Fruit fly (Drosophila melanogaster) whole organism, embryonic: ENCODE data around the gene CG10418.

Experiments used
- Abd-B ChIP-seq: fragments of 200-800 bp; sonication (Bioruptor generic); optimal IDR thresholded peaks from 2 replicates; lab custom pipeline; 2018; ENCODE audit warnings: missing biosample characterization, mild to moderate bottlenecking, missing genetic modification characterization, moderate library complexity
- Adf1 ChIP-seq: fragments of 200-800 bp; sonication (Bioruptor generic); IDR thresholded peaks from 2 replicates; pipeline ENCODE4 v1.3.6; 2022; ENCODE audit warnings: missing biosample characterization, missing genetic modification characterization
- Bgb ChIP-seq: fragments of 200-800 bp; sonication (Bioruptor generic); IDR thresholded peaks from 2 replicates; pipeline ENCODE4 v1.3.6; 2022; ENCODE audit warnings: missing biosample characterization, missing genetic modification characterization; ENCODE audit not compliant: partially characterized antibody
- CG11093 ChIP-seq: fragments of 200-800 bp; sonication (Bioruptor generic); IDR thresholded peaks from 3 replicates; pipeline ENCODE4 v1.3.6; 2022; ENCODE audit warnings: missing biosample characterization, missing genetic modification characterization
- CG11456 ChIP-seq: fragments of 200-800 bp; sonication (Bioruptor generic); IDR thresholded peaks from 3 replicates; pipeline ENCODE4 v1.3.6; 2022; ENCODE audit warnings: missing biosample characterization, missing genetic modification characterization
- CG11696 ChIP-seq: fragments of 200-800 bp; sonication (Bioruptor generic); IDR thresholded peaks from 2 replicates; pipeline ENCODE4 v1.3.6; 2022; ENCODE audit warnings: missing biosample characterization, missing genetic modification characterization
- CG11723 ChIP-seq: fragments of 200-800 bp; sonication (Bioruptor generic); optimal IDR thresholded peaks from 2 replicates; lab custom pipeline; 2017; ENCODE audit warnings: missing biosample characterization, mild to moderate bottlenecking, missing genetic modification characterization
- CG12155 ChIP-seq: fragments of 200-800 bp; sonication (Bioruptor generic); optimal IDR thresholded peaks from 3 replicates; lab custom pipeline; 2016; ENCODE audit warnings: missing biosample characterization, missing genetic modification characterization
- CG12299 ChIP-seq: fragments of 200-800 bp; sonication (Bioruptor generic); optimal IDR thresholded peaks from 2 replicates; lab custom pipeline; 2018; ENCODE audit warnings: missing biosample characterization, mild to moderate bottlenecking, missing genetic modification characterization
- CG13296 ChIP-seq: fragments of 200-800 bp; sonication (Bioruptor generic); optimal IDR thresholded peaks from 3 replicates; lab custom pipeline; 2018; ENCODE audit warnings: missing biosample characterization, mild to moderate bottlenecking, missing genetic modification characterization
- CG13624 ChIP-seq: fragments of 200-800 bp; sonication (Bioruptor generic); optimal IDR thresholded peaks from 2 replicates; lab custom pipeline; 2016; ENCODE audit warnings: missing biosample characterization, missing genetic modification characterization
- CG14441 ChIP-seq: fragments of 200-800 bp; sonication (Bioruptor generic); IDR thresholded peaks from 2 replicates; pipeline ENCODE4 v1.3.6; 2022; ENCODE audit warnings: missing biosample characterization, missing genetic modification characterization
- CG15601 ChIP-seq: fragments of 200-800 bp; sonication (Bioruptor generic); optimal IDR thresholded peaks from 3 replicates; lab custom pipeline; 2019; ENCODE audit warnings: missing biosample characterization, mild to moderate bottlenecking, missing genetic modification characterization, moderate library complexity
- CG17359 ChIP-seq: fragments of 200-800 bp; sonication (Bioruptor generic); optimal IDR thresholded peaks from 3 replicates; lab custom pipeline; 2018; ENCODE audit warnings: missing biosample characterization, mild to moderate bottlenecking, missing genetic modification characterization, moderate library complexity
- CG18011 ChIP-seq: fragments of 200-800 bp; sonication (Bioruptor generic); optimal IDR thresholded peaks from 2 replicates; lab custom pipeline; 2017; ENCODE audit warnings: missing biosample characterization, missing genetic modification characterization, mild to moderate bottlenecking, moderate library complexity, missing genotype
- CG18262 ChIP-seq: fragments of 200-800 bp; optimal IDR thresholded peaks from 3 replicates; lab custom pipeline; 2019; ENCODE audit warnings: missing biosample characterization, mild to moderate bottlenecking, missing genetic modification characterization, moderate library complexity
- CG2202 ChIP-seq: fragments of 200-800 bp; sonication (Bioruptor generic); optimal IDR thresholded peaks from 2 replicates; lab custom pipeline; 2018; ENCODE audit warnings: missing biosample characterization, mild to moderate bottlenecking, missing genetic modification characterization
- CG2875 ChIP-seq: fragments of 200-800 bp; sonication (Bioruptor generic); optimal IDR thresholded peaks from 2 replicates; lab custom pipeline; 2017; ENCODE audit warnings: missing biosample characterization, mild to moderate bottlenecking, missing genetic modification characterization, missing genetic modification reagents
- CG30020 ChIP-seq: fragments of 200-800 bp; optimal IDR thresholded peaks from 2 replicates; lab custom pipeline; 2019; ENCODE audit warnings: missing biosample characterization, mild to moderate bottlenecking, missing genetic modification characterization, moderate library complexity
- CG3407 ChIP-seq: fragments of 200-800 bp; sonication (Bioruptor generic); optimal IDR thresholded peaks from 2 replicates; lab custom pipeline; 2018; ENCODE audit warnings: missing biosample characterization, mild to moderate bottlenecking, missing genetic modification characterization
- CG4617 ChIP-seq: fragments of 200-800 bp; sonication (Bioruptor generic); optimal IDR thresholded peaks from 3 replicates; lab custom pipeline; 2016; ENCODE audit warnings: missing biosample characterization, missing genetic modification characterization, borderline replicate concordance
- Deaf1 ChIP-seq: fragments of 200-800 bp; optimal IDR thresholded peaks from 3 replicates; lab custom pipeline; 2019; ENCODE audit warnings: missing biosample characterization, mild to moderate bottlenecking, missing genetic modification characterization, moderate library complexity
- Dp ChIP-seq: fragments of 200-800 bp; sonication (Bioruptor generic); optimal IDR thresholded peaks from 2 replicates; lab custom pipeline; 2018; ENCODE audit warnings: missing biosample characterization, mild to moderate bottlenecking, missing genetic modification characterization, moderate library complexity
- E2f1 ChIP-seq: fragments of 200-800 bp; sonication (Bioruptor generic); IDR thresholded peaks from 2 replicates; pipeline ENCODE4 v1.3.6; 2022; ENCODE audit warnings: missing biosample characterization, missing genetic modification characterization
- NfI ChIP-seq: fragments of 200-800 bp; sonication (Bioruptor generic); optimal IDR thresholded peaks from 3 replicates; lab custom pipeline; 2018; ENCODE audit warnings: missing biosample characterization, mild to moderate bottlenecking, missing genetic modification characterization, moderate library complexity
- Rfx ChIP-seq: fragments of 200-800 bp; sonication (Bioruptor generic); IDR thresholded peaks from 2 replicates; pipeline ENCODE4 v1.3.6; 2022; ENCODE audit warnings: missing biosample characterization, missing genetic modification characterization
- Sry-δ ChIP-seq: fragments of 200-800 bp; sonication (Bioruptor generic); optimal IDR thresholded peaks from 2 replicates; lab custom pipeline; 2016; ENCODE audit warnings: missing biosample characterization, missing genetic modification characterization
- Xrp1 ChIP-seq: fragments of 200-800 bp; sonication (Bioruptor generic); IDR thresholded peaks from 2 replicates; pipeline ENCODE4 v1.3.6; 2022; ENCODE audit warnings: missing biosample characterization, missing genetic modification characterization
- amos ChIP-seq: fragments of 200-800 bp; sonication (Bioruptor generic); IDR thresholded peaks from 2 replicates; pipeline ENCODE4 v1.3.6; 2022; ENCODE audit warnings: missing biosample characterization, missing genetic modification characterization; ENCODE audit not compliant: partially characterized antibody
- ase ChIP-seq: fragments of 200-800 bp; sonication (Bioruptor generic); IDR thresholded peaks from 3 replicates; pipeline ENCODE4 v1.3.6; 2022; ENCODE audit warnings: missing biosample characterization, missing genetic modification characterization
- br ChIP-seq: fragments of >200 bp; optimal IDR thresholded peaks from 2 replicates; lab custom pipeline; 2017
- cg ChIP-seq: fragments of 200-800 bp; sonication (Bioruptor generic); optimal IDR thresholded peaks from 3 replicates; lab custom pipeline; 2019; ENCODE audit warnings: missing biosample characterization, mild to moderate bottlenecking, missing genetic modification characterization, moderate library complexity
- chn ChIP-seq: fragments of 200-800 bp; sonication (Bioruptor generic); optimal IDR thresholded peaks from 2 replicates; lab custom pipeline; 2016; ENCODE audit warnings: missing biosample characterization, missing genetic modification characterization
- ci ChIP-seq: fragments of 200-800 bp; sonication (Bioruptor generic); IDR thresholded peaks from 3 replicates; pipeline ENCODE4 v1.3.6; 2022; ENCODE audit warnings: missing biosample characterization, missing genetic modification characterization
- ewg ChIP-seq: fragments of 200-800 bp; sonication (Bioruptor generic); optimal IDR thresholded peaks from 3 replicates; lab custom pipeline; 2017; ENCODE audit warnings: mild to moderate bottlenecking, missing biosample characterization, missing genetic modification reagents, missing genetic modification characterization
- eyg ChIP-seq: fragments of 200-800 bp; sonication (Bioruptor generic); optimal IDR thresholded peaks from 3 replicates; lab custom pipeline; 2016; ENCODE audit warnings: missing biosample characterization, missing genetic modification characterization
- ftz-f1 ChIP-seq: fragments of 200-800 bp; sonication (Bioruptor generic); optimal IDR thresholded peaks from 2 replicates; lab custom pipeline; 2016; ENCODE audit warnings: missing biosample characterization, missing genetic modification characterization
- gce ChIP-seq: fragments of 200-800 bp; sonication (Bioruptor generic); IDR thresholded peaks from 3 replicates; pipeline ENCODE4 v1.3.6; 2022; ENCODE audit warnings: missing biosample characterization, missing genetic modification characterization
- gcm2 ChIP-seq: fragments of 200-800 bp; sonication (Bioruptor generic); optimal IDR thresholded peaks from 2 replicates; lab custom pipeline; 2016; ENCODE audit warnings: missing biosample characterization, missing genetic modification characterization
- grn ChIP-seq: fragments of 200-800 bp; sonication (Bioruptor generic); optimal IDR thresholded peaks from 3 replicates; lab custom pipeline; 2017; ENCODE audit warnings: missing biosample characterization, missing genetic modification characterization
- hkb ChIP-seq, 2 experiments: fragments of 200-800 bp in 1 of 2; fragments of >200 bp in 1 of 2; sonication (Bioruptor generic) in 1 of 2; IDR thresholded peaks in 1 of 2; optimal IDR thresholded peaks in 1 of 2; 2 replicates each; pipeline versions ENCODE4 v1.3.6 to Lab custom; 2017 to 2022; ENCODE audit warnings: missing biosample characterization in 1 of 2, missing genetic modification characterization in 1 of 2
- inv ChIP-seq: fragments of 200-800 bp; sonication (Bioruptor generic); IDR thresholded peaks from 2 replicates; pipeline ENCODE4 v1.3.6; 2022; ENCODE audit warnings: missing biosample characterization, missing genetic modification characterization; ENCODE audit not compliant: partially characterized antibody
- jumu ChIP-seq: fragments of 200-800 bp; sonication (Bioruptor generic); optimal IDR thresholded peaks from 3 replicates; lab custom pipeline; 2016; ENCODE audit warnings: missing biosample characterization, missing genetic modification characterization
- lbe ChIP-seq: fragments of 200-800 bp; sonication (Bioruptor generic); optimal IDR thresholded peaks from 2 replicates; lab custom pipeline; 2016; ENCODE audit warnings: missing biosample characterization, mild to moderate bottlenecking, missing genetic modification characterization
- mam ChIP-seq: fragments of 200-800 bp; sonication (Bioruptor generic); optimal IDR thresholded peaks from 3 replicates; lab custom pipeline; 2016; ENCODE audit warnings: missing biosample characterization, missing genetic modification characterization
- odd ChIP-seq: fragments of 200-800 bp; sonication (Bioruptor generic); optimal IDR thresholded peaks from 2 replicates; lab custom pipeline; 2017; ENCODE audit warnings: missing biosample characterization, mild to moderate bottlenecking, missing genetic modification characterization
- pnt ChIP-seq: fragments of 200-800 bp; sonication (Bioruptor generic); optimal IDR thresholded peaks from 3 replicates; lab custom pipeline; 2016; ENCODE audit warnings: missing biosample characterization, missing genetic modification characterization
- psq ChIP-seq: fragments of 200-800 bp; sonication (Bioruptor generic); optimal IDR thresholded peaks from 2 replicates; lab custom pipeline; 2017; ENCODE audit warnings: missing biosample characterization, missing genetic modification characterization
- sens ChIP-seq: fragments of 200-800 bp; sonication (Bioruptor generic); peaks from one replicate; lab custom pipeline; 2016; ENCODE audit warnings: missing biosample characterization, missing genetic modification characterization
- slbo ChIP-seq: fragments of 200-800 bp; sonication (Bioruptor generic); IDR thresholded peaks from 2 replicates; pipeline ENCODE4 v1.3.6; 2022; ENCODE audit warnings: missing biosample characterization, missing genetic modification characterization
- tin ChIP-seq: fragments of 200-800 bp; sonication (Bioruptor generic); optimal IDR thresholded peaks from 3 replicates; lab custom pipeline; 2016; ENCODE audit warnings: missing biosample characterization, missing genetic modification characterization

CG10418 gene

DNA sequence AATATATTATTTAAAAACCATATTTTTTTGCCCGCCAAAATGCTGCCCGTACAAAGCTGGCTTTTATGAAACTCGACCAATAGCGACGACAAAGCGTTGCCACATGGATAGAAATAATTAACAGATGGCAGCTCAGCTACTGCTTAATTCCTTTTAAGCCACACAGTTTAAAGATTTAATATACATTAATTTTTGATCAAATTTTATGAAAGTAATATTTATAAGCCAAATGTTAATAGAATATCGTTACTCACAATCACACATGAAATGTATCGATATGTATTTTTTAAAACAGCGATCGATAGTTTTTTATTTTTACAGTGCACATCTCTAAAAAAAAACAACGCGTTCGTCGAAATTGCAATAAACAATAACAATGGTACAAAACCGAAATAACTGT lies at the start of gene CG10418 (continued):
- peak; percentile 39 for TF ChIP-seq tin (GFP tag; lab: Kevin White, UChicago)
- TF ChIP-seq Dp (GFP tag; lab: Kevin White, UChicago) = peak; percentile 93
- TF ChIP-seq Sry-δ (GFP tag; lab: Kevin White, UChicago) = peak; percentile 86
- TF ChIP-seq CG3407 (GFP tag; lab: Kevin White, UChicago) = no peak
- TF ChIP-seq ase (GFP tag; lab: Robert Waterston, UW) = no peak
- no peak for TF ChIP-seq ewg (GFP tag; lab: Kevin White, UChicago)
- peak; percentile 35 for TF ChIP-seq CG15601 (tag; lab: Kevin White, UChicago)
- TF ChIP-seq CG12299 (tag; lab: Kevin White, UChicago) = no peak
- TF ChIP-seq jumu (GFP tag; lab: Kevin White, UChicago) = no peak
- TF ChIP-seq eyg (GFP tag; lab: Kevin White, UChicago) = no peak
- TF ChIP-seq br (lab: Kevin White, UChicago) = no peak
- no peak for TF ChIP-seq NfI (GFP tag; lab: Kevin White, UChicago)
- peak; percentile 73 for TF ChIP-seq slbo (GFP tag; lab: Robert Waterston, UW)
- no peak for TF ChIP-seq Xrp1 (GFP tag; lab: Robert Waterston, UW)
- TF ChIP-seq CG4617 (GFP tag; lab: Kevin White, UChicago) = peak; percentile 21
- TF ChIP-seq CG11723 (GFP tag; lab: Kevin White, UChicago) = no peak
- peak; percentile 77 for TF ChIP-seq amos (GFP tag; lab: Robert Waterston, UW)
- peak; percentile 63 for TF ChIP-seq Bgb (GFP tag; lab: Robert Waterston, UW)
- TF ChIP-seq grn (GFP tag; lab: Kevin White, UChicago) = no peak
- no peak for TF ChIP-seq CG11456
- TF ChIP-seq CG11093 (GFP tag; lab: Robert Waterston, UW) = no peak; the same call in 2 of the 3 replicates
- TF ChIP-seq E2f1 (GFP tag; lab: Robert Waterston, UW) = peak; percentile 41; the same call in 1 of the 2 replicates
- peak; percentile 99 for TF ChIP-seq CG18011 (GFP tag; lab: Kevin White, UChicago)
- peak; percentile 30 for TF ChIP-seq chn (GFP tag; lab: Kevin White, UChicago)
- peak; percentile 52 for TF ChIP-seq mam
- no peak for TF ChIP-seq CG11696 (GFP tag; lab: Robert Waterston, UW)
- TF ChIP-seq CG12155 (GFP tag; lab: Kevin White, UChicago) = peak; percentile 43
- TF ChIP-seq sens (GFP tag; lab: Kevin White, UChicago) = peak; percentile 82
- peak; percentile 34; the same call in 1 of the 2 replicates for TF ChIP-seq Rfx
- no peak for TF ChIP-seq ci
- no peak for TF ChIP-seq Adf1 (GFP tag; lab: Robert Waterston, UW)
- no peak for TF ChIP-seq lbe
- TF ChIP-seq CG13296 (GFP tag; lab: Kevin White, UChicago) = no peak
- TF ChIP-seq CG13624 = peak; percentile 6
- TF ChIP-seq pnt (GFP tag; lab: Kevin White, UChicago) = no peak
- TF ChIP-seq psq = no peak
- no peak for TF ChIP-seq CG14441 (GFP tag; lab: Robert Waterston, UW)
- TF ChIP-seq odd (GFP tag; lab: Kevin White, UChicago) = no peak
- peak; percentile 69 for TF ChIP-seq hkb (optimal IDR thresholded peaks at IDR 0.05; lab: Kevin White, UChicago)
- TF ChIP-seq hkb (GFP tag; IDR thresholded peaks at IDR 0.05; lab: Robert Waterston, UW) = 0 out of 2 replicates have a peak, but pooled peaks have one; percentile 16
- peak; percentile 77 for TF ChIP-seq inv (GFP tag; lab: Robert Waterston, UW)
- TF ChIP-seq CG17359 (tag; lab: Kevin White, UChicago) = no peak
- TF ChIP-seq gcm2 (GFP tag; lab: Kevin White, UChicago) = no peak
- no peak for TF ChIP-seq Deaf1 (tag; lab: Kevin White, UChicago)
- no peak for TF ChIP-seq ftz-f1 (GFP tag; lab: Kevin White, UChicago)
- TF ChIP-seq Abd-B (GFP tag; lab: Kevin White, UChicago) = peak; percentile 75
- TF ChIP-seq CG30020 = no peak
- TF ChIP-seq CG18262 (tag; lab: Kevin White, UChicago) = no peak
- TF ChIP-seq CG2875 (GFP tag; lab: Kevin White, UChicago) = no peak
- TF ChIP-seq cg = no peak
- TF ChIP-seq CG2202 (tag; lab: Kevin White, UChicago) = no peak
- TF ChIP-seq gce (GFP tag; lab: Robert Waterston, UW) = no peak
